Worm (Caenorhabditis elegans) whole organism, L3 larva: ENCODE data around the gene M04B2.2.

Source experiments
- ZK546.5 ChIP-seq: sonication (generic microtip); optimal IDR thresholded peaks from 2 replicates; lab custom pipeline; 2017; ENCODE audit warnings: missing biosample characterization, missing genetic modification characterization
- aly-2 ChIP-seq: fragments of 150-350 bp; optimal IDR thresholded peaks from 2 replicates; lab custom pipeline; 2014; ENCODE audit warnings: missing biosample characterization, missing genetic modification characterization
- ceh-16 ChIP-seq: sonication (generic microtip); optimal IDR thresholded peaks from 2 replicates; lab custom pipeline; 2017; ENCODE audit warnings: missing biosample characterization, missing genetic modification characterization
- ceh-28 ChIP-seq: fragments of 150-350 bp; optimal IDR thresholded peaks from 2 replicates; lab custom pipeline; 2014; ENCODE audit warnings: missing biosample characterization, missing genetic modification reagents, missing genetic modification characterization
- elt-2 ChIP-seq: sonication (generic microtip); optimal IDR thresholded peaks from 2 replicates; lab custom pipeline; 2016; ENCODE audit warnings: missing genetic modification reagents, mild to moderate bottlenecking, missing genetic modification characterization, missing compliant biosample characterization
- fkh-10 ChIP-seq: sonication (generic microtip); optimal IDR thresholded peaks from 2 replicates; lab custom pipeline; 2017; ENCODE audit warnings: missing biosample characterization, missing genetic modification reagents, missing genetic modification characterization
- nfya-1 ChIP-seq: sonication (generic microtip); optimal IDR thresholded peaks from 2 replicates; lab custom pipeline; 2017; ENCODE audit warnings: missing genetic modification characterization, mild to moderate bottlenecking, missing compliant biosample characterization, antibody characterized with exemption, moderate library complexity; ENCODE audit not compliant: insufficient read depth
- nhr-28 ChIP-seq: fragments of 150-350 bp; optimal IDR thresholded peaks from 2 replicates; lab custom pipeline; 2014; ENCODE audit warnings: missing biosample characterization, missing genetic modification characterization
- nhr-77 ChIP-seq: fragments of 150-350 bp; optimal IDR thresholded peaks from 2 replicates; lab custom pipeline; 2014; ENCODE audit warnings: missing biosample characterization, missing genetic modification characterization
- unc-39 ChIP-seq: sonication (generic microtip); optimal IDR thresholded peaks from 4 replicates; lab custom pipeline; 2017; ENCODE audit warnings: missing biosample characterization, missing genetic modification characterization
- zag-1 ChIP-seq: fragments of 150-350 bp; optimal IDR thresholded peaks from 2 replicates; lab custom pipeline; 2014; ENCODE audit warnings: missing biosample characterization, missing genetic modification characterization
- ztf-4 ChIP-seq: fragments of 150-350 bp; optimal IDR thresholded peaks from 2 replicates; lab custom pipeline; 2014; ENCODE audit warnings: missing biosample characterization, missing genetic modification characterization

- TF ChIP-seq nhr-77 (no peak), ceh-28 (tag; lab: Kevin White, UChicago) (no peak), fkh-10 (no peak), ZK546.5 (tag; lab: Kevin White, UChicago) (no peak), nhr-28 (tag; lab: Kevin White, UChicago) (no peak), elt-2 (tag; lab: Kevin White, UChicago) (no peak), unc-39 (tag; lab: Kevin White, UChicago) (no peak), ceh-16 (tag; lab: Kevin White, UChicago) (no peak), zag-1 (no peak), aly-2 (tag; lab: Kevin White, UChicago) (no peak), ztf-4 (no peak), nfya-1 (tag; lab: Kevin White, UChicago) (no peak)
These were observed 43.6 kb downstream of the M04B2.2 start for ce11 chrIV:11571374-11571839.
